Fruit fly (Drosophila melanogaster): ENCODE measurements around the gene Nedd4.

The Nedd4 gene

dm6 chr3L:17532898-17533700, 3.2 kb downstream of the Nedd4 start (continued):
- TF ChIP-seq sens-2 (GFP tag; IDR thresholded peaks at IDR 0.05): no peak
- TF ChIP-seq Dbx (GFP tag; IDR thresholded peaks at IDR 0.05): peak; percentile 45; the same call in 2 of the 3 replicates
- TF ChIP-seq dmrt99B (tag; optimal IDR thresholded peaks at IDR 0.05): peak; percentile 31
- no peak for TF ChIP-seq CG9817 (tag; optimal IDR thresholded peaks at IDR 0.05)
- no peak for TF ChIP-seq CG4730 (GFP tag; IDR thresholded peaks at IDR 0.05)
- TF ChIP-seq CG42726 (GFP tag; IDR thresholded peaks at IDR 0.05; ENCODE audit: partially characterized antibody): peak; percentile 80
- no peak for TF ChIP-seq Kr (GFP tag; optimal IDR thresholded peaks at IDR 0.05)
- peak; percentile 61 for TF ChIP-seq ind (GFP tag; optimal IDR thresholded peaks at IDR 0.05)
- TF ChIP-seq sim (GFP tag; IDR thresholded peaks at IDR 0.05): no peak
- no peak for TF ChIP-seq CG15011 (GFP tag; optimal IDR thresholded peaks at IDR 0.05)
- no peak for TF ChIP-seq CG7372 (GFP tag; IDR thresholded peaks at IDR 0.05)
- TF ChIP-seq CTCF (GFP tag; optimal IDR thresholded peaks at IDR 0.05): no peak
- TF ChIP-seq crol (GFP tag; IDR thresholded peaks at IDR 0.05): no peak
- TF ChIP-seq Ada2b (GFP tag; IDR thresholded peaks at IDR 0.05): peak; percentile 21; the same call in 1 of the 2 replicates
- TF ChIP-seq Lpt (GFP tag; optimal IDR thresholded peaks at IDR 0.05): no peak
- TF ChIP-seq fd3F (GFP tag; optimal IDR thresholded peaks at IDR 0.05): no peak
- TF ChIP-seq Fer1 (GFP tag; optimal IDR thresholded peaks at IDR 0.05): peak; percentile 56
- TF ChIP-seq Hsf (GFP tag; optimal IDR thresholded peaks at IDR 0.05): peak; percentile 58
- TF ChIP-seq Ravus (GFP tag; IDR thresholded peaks at IDR 0.05): no peak
- peak; percentile 30; the same call in 1 of the 2 replicates for TF ChIP-seq sisA (GFP tag; IDR thresholded peaks at IDR 0.05)
- TF ChIP-seq CG11247 (GFP tag; IDR thresholded peaks at IDR 0.05): no peak
- TF ChIP-seq sob (GFP tag; IDR thresholded peaks at IDR 0.05): peak; percentile 59; the same call in 1 of the 2 replicates
- no peak for TF ChIP-seq CG13123 (GFP tag; optimal IDR thresholded peaks at IDR 0.05)
- TF ChIP-seq CG15514 (GFP tag; optimal IDR thresholded peaks at IDR 0.05): peak; percentile 73
- no peak for TF ChIP-seq schlank (tag; optimal IDR thresholded peaks at IDR 0.05)
- TF ChIP-seq mld (GFP tag; IDR thresholded peaks at IDR 0.05; ENCODE audit: partially characterized antibody): no peak; the same call in 2 of the 3 replicates
- TF ChIP-seq kni (GFP tag; optimal IDR thresholded peaks at IDR 0.05): no peak
- no peak for TF ChIP-seq Sry-β (GFP tag; optimal IDR thresholded peaks at IDR 0.05)
- TF ChIP-seq CG9215 (GFP tag; IDR thresholded peaks at IDR 0.05): 0 out of 2 replicates have a peak, but pooled peaks have one; percentile 41
- TF ChIP-seq sna (GFP tag; IDR thresholded peaks at IDR 0.05; ENCODE audit: partially characterized antibody): peak; percentile 41
- peak; percentile 73 for TF ChIP-seq CG30403 (GFP tag; optimal IDR thresholded peaks at IDR 0.05)
- TF ChIP-seq Ets97D (GFP tag; optimal IDR thresholded peaks at IDR 0.05): peak; percentile 89
- no peak for TF ChIP-seq Camta (GFP tag; optimal IDR thresholded peaks at IDR 0.05)
- peak; percentile 44 for TF ChIP-seq CG6689 (GFP tag; IDR thresholded peaks at IDR 0.05)
- TF ChIP-seq pros (GFP tag; optimal IDR thresholded peaks at IDR 0.05): no peak
- TF ChIP-seq CG32532 (GFP tag; IDR thresholded peaks at IDR 0.05): peak; percentile 48; the same call in 1 of the 2 replicates
- TF ChIP-seq CG7786 (GFP tag; optimal IDR thresholded peaks at IDR 0.05): no peak
- TF ChIP-seq esg (GFP tag; conservative IDR thresholded peaks at IDR 0.05): peak; percentile 18; the same call in 1 of the 2 replicates
- no peak for TF ChIP-seq NfI (GFP tag; optimal IDR thresholded peaks at IDR 0.05)
- TF ChIP-seq trem (tag; optimal IDR thresholded peaks at IDR 0.05): peak; percentile 3
- TF ChIP-seq gem (tag; optimal IDR thresholded peaks at IDR 0.05): peak; percentile 55
- no peak for TF ChIP-seq HLH54F (GFP tag; optimal IDR thresholded peaks at IDR 0.05)
- TF ChIP-seq lab (GFP tag; optimal IDR thresholded peaks at IDR 0.05): peak; percentile 81
- TF ChIP-seq Stat92E (GFP tag; optimal IDR thresholded peaks at IDR 0.05): peak in 1 of 3 experiments; percentile 54
- no peak for TF ChIP-seq CG3838 (GFP tag; optimal IDR thresholded peaks at IDR 0.05)
- no peak for TF ChIP-seq stc (GFP tag; IDR thresholded peaks at IDR 0.05)
- TF ChIP-seq MTF-1 (GFP tag; optimal IDR thresholded peaks at IDR 0.05; ENCODE audit: borderline replicate concordance): peak; percentile 49
- TF ChIP-seq CG8388 (GFP tag; optimal IDR thresholded peaks at IDR 0.05): peak; percentile 31
- no peak for TF ChIP-seq CG11456 (GFP tag; IDR thresholded peaks at IDR 0.05)
